Worm (Caenorhabditis elegans) whole organism, mixed stage, embryonic: Measurements from ENCODE around the gene smim-14.
A peak's percentile ranks its signal among the peaks of the same experiment; 100 is the strongest.

Source experiments
- blmp-1 ChIP-seq: fragments of 150-350 bp; optimal IDR thresholded peaks from 2 replicates; lab custom pipeline; 2014; ENCODE audit warnings: missing biosample characterization, missing genetic modification characterization
- ces-1 ChIP-seq: fragments of 150-350 bp; optimal IDR thresholded peaks from 2 replicates; lab custom pipeline; 2014; ENCODE audit warnings: missing biosample characterization, missing genetic modification reagents, missing genetic modification characterization
- lin-13 ChIP-seq: fragments of 150-350 bp; optimal IDR thresholded peaks from 2 replicates; lab custom pipeline; 2014; ENCODE audit warnings: missing biosample characterization, missing genetic modification characterization
- lsy-2 ChIP-seq: fragments of 150-350 bp; optimal IDR thresholded peaks from 2 replicates; lab custom pipeline; 2014; ENCODE audit warnings: missing biosample characterization, missing genetic modification characterization
- mls-2 ChIP-seq: sonication (generic microtip); optimal IDR thresholded peaks from 2 replicates; lab custom pipeline; 2016; ENCODE audit warnings: mild to moderate bottlenecking, missing genetic modification characterization, moderate library complexity, missing compliant biosample characterization
- nhr-237 ChIP-seq: fragments of 150-350 bp; optimal IDR thresholded peaks from 2 replicates; lab custom pipeline; 2014; ENCODE audit warnings: missing biosample characterization, missing genetic modification characterization
- nhr-28 ChIP-seq: fragments of 150-350 bp; optimal IDR thresholded peaks from 2 replicates; lab custom pipeline; 2014; ENCODE audit warnings: missing biosample characterization, missing genetic modification characterization
- nhr-76 ChIP-seq: sonication (generic microtip); optimal IDR thresholded peaks from 2 replicates; lab custom pipeline; 2017; ENCODE audit warnings: missing biosample characterization, missing genetic modification characterization
- pha-4 ChIP-seq: fragments of 150-350 bp; optimal IDR thresholded peaks from 2 replicates; lab custom pipeline; 2018; ENCODE audit warnings: missing biosample characterization, missing genetic modification reagents, missing genetic modification characterization
- snpc-4 ChIP-seq: fragments of 150-350 bp; optimal IDR thresholded peaks from 2 replicates; lab custom pipeline; 2014; ENCODE audit warnings: missing biosample characterization, missing genetic modification characterization
- unc-120 ChIP-seq: sonication (generic microtip); optimal IDR thresholded peaks from 2 replicates; lab custom pipeline; 2017; ENCODE audit warnings: missing genetic modification characterization, missing compliant biosample characterization; ENCODE audit not compliant: poor library complexity, severe bottlenecking
- unc-39 ChIP-seq: fragments of 150-350 bp; optimal IDR thresholded peaks from 2 replicates; lab custom pipeline; 2014; ENCODE audit warnings: missing biosample characterization, missing genetic modification characterization
- zip-8 ChIP-seq: fragments of 150-350 bp; optimal IDR thresholded peaks from 2 replicates; lab custom pipeline; 2014; ENCODE audit warnings: missing biosample characterization, missing genetic modification characterization

DNA sequence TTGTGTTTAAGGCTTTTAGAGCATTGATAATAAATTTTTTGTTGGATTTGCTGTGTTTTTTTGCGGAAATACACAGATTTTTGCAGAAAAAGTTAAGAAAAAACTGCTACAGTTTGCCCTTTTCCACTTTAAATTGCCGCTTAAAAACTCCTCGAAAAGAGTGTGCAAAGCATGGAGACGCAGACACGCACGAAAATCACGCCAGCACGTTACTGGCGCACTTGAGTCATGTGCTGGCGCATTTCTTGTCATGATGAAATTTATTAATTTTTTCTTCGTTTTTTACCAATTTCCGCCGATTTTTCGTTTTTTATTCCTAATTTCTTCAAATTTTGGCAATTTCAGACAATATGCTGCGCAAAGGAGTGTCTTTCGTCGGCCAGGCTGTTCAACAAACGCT, 9.5 kb downstream of the smim-14 start, which contains the start of gene C34C12.8:
- TF ChIP-seq nhr-76 (tag; lab: Kevin White, UChicago) (no peak), unc-120 (tag; lab: Kevin White, UChicago) (peak; percentile 1), blmp-1 (tag; lab: Kevin White, UChicago) (no peak), pha-4 (peak; percentile 90), nhr-237 (tag; lab: Kevin White, UChicago) (peak; percentile 80), zip-8 (tag; lab: Kevin White, UChicago) (no peak), mls-2 (tag; lab: Kevin White, UChicago) (peak; percentile 51), unc-39 (no peak), ces-1 (peak; percentile 92), snpc-4 (no peak), lsy-2 (peak; percentile 88), nhr-28 (tag; lab: Kevin White, UChicago) (peak; percentile 4), lin-13 (tag; lab: Kevin White, UChicago) (peak; percentile 95)
